Fruit fly (Drosophila melanogaster) whole organism, adult: ENCODE data around the gene Lasp.

ENCODE experiments used
- CG12768 ChIP-seq: fragments of 200-800 bp; sonication (Bioruptor generic); optimal IDR thresholded peaks from 2 replicates; lab custom pipeline; 2017; ENCODE audit warnings: missing biosample characterization, missing genetic modification characterization, mild to moderate bottlenecking, moderate library complexity, missing genetic modification reagents
- CG14711 ChIP-seq: fragments of 200-800 bp; sonication (Bioruptor generic); optimal IDR thresholded peaks from 2 replicates; lab custom pipeline; 2018; ENCODE audit warnings: missing biosample characterization, mild to moderate bottlenecking, missing genetic modification characterization, moderate library complexity
- CG5204 ChIP-seq: fragments of 200-800 bp; sonication (Bioruptor generic); optimal IDR thresholded peaks from 2 replicates; lab custom pipeline; 2016; ENCODE audit warnings: missing biosample characterization, missing genetic modification characterization
- bab1 ChIP-seq: fragments of 200-800 bp; sonication (Bioruptor generic); optimal IDR thresholded peaks from 3 replicates; lab custom pipeline; 2019; ENCODE audit warnings: missing biosample characterization, mild to moderate bottlenecking, missing genetic modification characterization, moderate library complexity
- kay ChIP-seq: fragments of 200-800 bp; sonication (Bioruptor generic); peaks from one replicate; lab custom pipeline; 2016; ENCODE audit warnings: missing biosample characterization, missing genetic modification characterization, borderline replicate concordance
- toe ChIP-seq: fragments of 200-800 bp; sonication (Bioruptor generic); optimal IDR thresholded peaks from 2 replicates; lab custom pipeline; 2016; ENCODE audit warnings: missing biosample characterization, missing genetic modification characterization

DNA sequence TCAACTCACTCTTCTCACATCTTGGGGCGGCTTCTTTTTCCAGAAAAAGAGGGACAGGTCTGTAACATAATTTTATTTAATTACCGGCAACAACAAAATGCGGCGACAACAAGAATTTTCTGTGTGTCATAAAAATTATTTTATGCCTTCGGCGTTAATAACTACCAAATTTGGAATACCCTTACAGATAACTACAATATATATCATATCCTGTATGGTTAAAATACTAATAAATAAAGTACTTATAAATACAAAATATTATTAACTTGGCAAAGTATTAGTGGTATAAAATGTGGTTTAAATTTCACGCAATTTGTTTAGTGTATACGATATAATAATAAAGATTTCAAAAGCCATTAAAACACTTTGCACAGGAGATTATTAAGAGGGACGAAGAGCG is 39.3 kb upstream of the Lasp start:
- TF ChIP-seq CG14711 (tag; lab: Kevin White, UChicago) (no peak), CG5204 (no peak), toe (GFP tag; lab: Kevin White, UChicago) (no peak), CG12768 (GFP tag; lab: Kevin White, UChicago) (no peak), kay (GFP tag; lab: Kevin White, UChicago) (no peak), bab1 (GFP tag; lab: Kevin White, UChicago) (no peak)
